Worm (Caenorhabditis elegans): ENCODE data around the gene srg-53.
A peak's percentile ranks its signal among the peaks of the same experiment; 100 is the strongest.
"Not testable (repeated sequence)": the region's sequence is repeated elsewhere in the genome, so short reads cannot be mapped to it uniquely, and the experiment has no call there.

The srg-53 gene

DNA sequence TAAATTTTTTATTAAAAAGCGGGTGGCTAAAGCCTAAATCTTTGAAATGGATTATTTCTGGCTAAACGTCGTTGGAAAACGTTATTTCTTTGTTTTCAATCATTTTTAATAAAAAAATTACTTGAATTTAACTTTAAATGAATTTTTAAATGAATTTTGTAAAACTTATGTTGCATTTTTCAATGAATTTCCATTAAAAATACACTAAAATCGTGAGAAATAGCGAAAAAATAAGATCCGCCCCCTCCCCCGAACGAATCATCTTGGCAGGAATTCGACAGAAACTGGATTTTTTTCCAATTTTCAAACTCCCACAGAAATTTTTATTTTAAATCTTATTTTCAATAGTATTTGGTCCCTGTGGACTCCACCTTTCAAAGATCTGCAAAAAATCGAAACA, at the start of gene srg-53:
srg-53 (plus strand) TSS at position 301 of the 400 bp plus-strand sequence.
- TF ChIP-seq ztf-4 (tag; optimal IDR thresholded peaks at IDR 0.05) (no peak), irx-1 (tag; optimal IDR thresholded peaks at IDR 0.05) (no peak), sptf-1 (tag; optimal IDR thresholded peaks at IDR 0.05) (no peak), ets-5 (GFP tag; IDR thresholded peaks at IDR 0.05) (no peak), efl-3 (GFP tag; optimal IDR thresholded peaks at IDR 0.05) (no peak), nhr-47 (tag; optimal IDR thresholded peaks at IDR 0.05) (no peak), skn-1 (tag; optimal IDR thresholded peaks at IDR 0.05) (no peak), tbx-2 (tag; optimal IDR thresholded peaks at IDR 0.05) (no peak), pag-3 (tag; optimal IDR thresholded peaks at IDR 0.05; ENCODE audit: borderline replicate concordance, insufficient read depth) (no peak), nhr-11 (tag; optimal IDR thresholded peaks at IDR 0.05) (no peak), ztf-11 (tag; optimal IDR thresholded peaks at IDR 0.05) (no peak), efl-1 (optimal IDR thresholded peaks at IDR 0.05) (no peak), efl-1 (GFP tag; optimal IDR thresholded peaks at IDR 0.05 in 1 of 2) (no peak), unc-98 (GFP tag; IDR thresholded peaks at IDR 0.05) (no peak), mab-9 (GFP tag; IDR thresholded peaks at IDR 0.05) (no peak), Y116A8C.19 (tag; optimal IDR thresholded peaks at IDR 0.05; ENCODE audit: borderline replicate concordance) (no peak), nhr-71 (tag; optimal IDR thresholded peaks at IDR 0.05) (no peak), nhr-12 (tag; optimal IDR thresholded peaks at IDR 0.05) (no peak), pqm-1 (tag; optimal IDR thresholded peaks at IDR 0.05) (no peak), tlp-1 (tag; optimal IDR thresholded peaks at IDR 0.05) (no peak), dsc-1 (tag; optimal IDR thresholded peaks at IDR 0.05) (no peak)

- TF ChIP-seq C04F5.9 (tag; optimal IDR thresholded peaks at IDR 0.05) (no peak), nhr-84 (tag; optimal IDR thresholded peaks at IDR 0.05) (no peak), snpc-4 (tag; optimal IDR thresholded peaks at IDR 0.05) (no peak), zag-1 (tag; optimal IDR thresholded peaks at IDR 0.05) (no peak), alr-1 (tag; optimal IDR thresholded peaks at IDR 0.05; ENCODE audit: borderline replicate concordance) (no peak), C16A3.4 (tag; optimal IDR thresholded peaks at IDR 0.05) (no peak), fkh-8 (tag; optimal IDR thresholded peaks at IDR 0.05) (no peak), grh-1 (GFP tag; IDR thresholded peaks at IDR 0.05) (no peak), mep-1 (tag; optimal IDR thresholded peaks at IDR 0.05) (no peak), irx-1 (tag; optimal IDR thresholded peaks at IDR 0.05) (no peak), dsc-1 (tag; optimal IDR thresholded peaks at IDR 0.05) (no peak), sptf-1 (tag; optimal IDR thresholded peaks at IDR 0.05) (no peak), fkh-10 (GFP tag; optimal IDR thresholded peaks at IDR 0.05) (no peak), F16B12.6 (tag; optimal IDR thresholded peaks at IDR 0.05) (no peak), blmp-1 (tag; optimal IDR thresholded peaks at IDR 0.05) (no peak), lin-39 (tag; optimal IDR thresholded peaks at IDR 0.05) (no peak)
Observed at ce11 chrV:833368-833767, 45.9 kb upstream of the srg-53 start, which contains the start of gene F41H8.1. Gene F41H8.1 (plus strand): TSS chrV:833668.

DNA sequence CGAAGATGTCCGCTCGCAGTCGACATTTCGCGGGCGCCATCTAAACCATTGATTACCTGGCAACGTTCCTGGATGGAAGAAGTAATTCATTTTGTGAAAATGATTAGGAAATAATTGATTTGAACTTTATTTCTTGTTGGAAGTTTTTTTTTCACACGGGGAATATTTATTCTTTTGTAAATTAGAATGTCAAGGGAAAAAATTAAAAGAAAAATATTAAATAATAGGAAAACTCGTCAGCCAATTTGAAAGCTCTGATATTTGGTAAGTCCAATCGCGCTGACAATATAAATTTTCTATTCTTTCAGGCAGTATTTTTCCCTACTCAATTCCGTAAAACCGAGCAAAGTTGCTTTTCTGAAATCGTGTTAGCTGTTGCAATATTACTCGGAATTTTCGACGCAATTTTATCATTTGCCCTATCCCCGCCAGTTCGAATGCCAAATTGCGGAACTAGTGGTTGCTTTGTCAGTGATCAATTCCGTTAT, 40.2 kb upstream of the srg-53 start, which contains the start of the genes K09C6.7 and K09C6.10:
K09C6.7 (minus strand) TSS at position 101 of the 488 bp plus-strand sequence.
K09C6.10 (plus strand) TSS at position 438 of the 488 bp plus-strand sequence.
- TF ChIP-seq tbx-2, mef-2, rnt-1 (tag; optimal IDR thresholded peaks at IDR 0.05): not testable (repeated sequence)

ce11 chrV:842611-843010, 36.7 kb upstream of the srg-53 start:
- TF ChIP-seq ceh-8 (GFP tag; optimal IDR thresholded peaks at IDR 0.05) (peak; percentile 65), lin-15B (tag; optimal IDR thresholded peaks at IDR 0.05) (no peak)

Data from whole organism, L1 larva.